Fruit fly (Drosophila melanogaster) whole organism, embryonic: Measurements from ENCODE around the gene CG17364.
A peak's percentile ranks its signal among the peaks of the same experiment; 100 is the strongest.

Source experiments
- Awh ChIP-seq: fragments of 200-800 bp; sonication (Bioruptor generic); IDR thresholded peaks from 2 replicates; pipeline ENCODE4, ENCODE4 v1.3.6; 2022; ENCODE audit warnings: missing biosample characterization, missing genetic modification characterization
- B-H1 ChIP-seq: fragments of 200-800 bp; sonication (Bioruptor generic); IDR thresholded peaks from 3 replicates; pipeline ENCODE4 v1.3.6; 2022; ENCODE audit warnings: missing biosample characterization, missing genetic modification characterization
- BtbVII ChIP-seq: fragments of 200-800 bp; sonication (Bioruptor generic); optimal IDR thresholded peaks from 3 replicates; lab custom pipeline; 2017; ENCODE audit warnings: missing biosample characterization, mild to moderate bottlenecking, missing genetic modification characterization
- CG10543 ChIP-seq: fragments of 200-800 bp; sonication (Bioruptor generic); optimal IDR thresholded peaks from 3 replicates; lab custom pipeline; 2017; ENCODE audit warnings: missing biosample characterization, mild to moderate bottlenecking, missing genetic modification characterization, moderate library complexity
- CG13287 ChIP-seq: fragments of 200-800 bp; sonication (Bioruptor generic); IDR thresholded peaks from 2 replicates; pipeline ENCODE4 v1.3.6; 2022; ENCODE audit warnings: missing biosample characterization, missing genetic modification characterization; ENCODE audit not compliant: partially characterized antibody
- CG13894 ChIP-seq: fragments of 200-800 bp; sonication (Bioruptor generic); optimal IDR thresholded peaks from 3 replicates; lab custom pipeline; 2018; ENCODE audit warnings: missing biosample characterization, mild to moderate bottlenecking, missing genetic modification characterization, moderate library complexity
- CG14014 ChIP-seq: fragments of 200-800 bp; sonication (Bioruptor generic); IDR thresholded peaks from 2 replicates; pipeline ENCODE4 v1.3.6; 2022; ENCODE audit warnings: missing biosample characterization, missing genetic modification characterization
- CG17361 ChIP-seq: fragments of 200-800 bp; sonication (Bioruptor generic); IDR thresholded peaks from 3 replicates; pipeline ENCODE4 v1.3.6; 2022; ENCODE audit warnings: missing biosample characterization, missing genetic modification characterization
- CG17912 ChIP-seq: fragments of 200-800 bp; sonication (Bioruptor generic); optimal IDR thresholded peaks from 2 replicates; lab custom pipeline; 2018; ENCODE audit warnings: missing biosample characterization, mild to moderate bottlenecking, missing genetic modification characterization
- CG18599 ChIP-seq: fragments of 200-800 bp; sonication (Bioruptor generic); optimal IDR thresholded peaks from 3 replicates; lab custom pipeline; 2017; ENCODE audit warnings: missing biosample characterization, missing genetic modification characterization, mild to moderate bottlenecking, moderate library complexity, missing genetic modification reagents
- CG2202 ChIP-seq: fragments of 200-800 bp; sonication (Bioruptor generic); optimal IDR thresholded peaks from 2 replicates; lab custom pipeline; 2018; ENCODE audit warnings: missing biosample characterization, mild to moderate bottlenecking, missing genetic modification characterization
- CG33213 ChIP-seq: fragments of 200-800 bp; sonication (Bioruptor generic); optimal IDR thresholded peaks from 3 replicates; lab custom pipeline; 2016; ENCODE audit warnings: missing biosample characterization, missing genetic modification characterization
- CG34422 ChIP-seq: fragments of 200-800 bp; sonication (Bioruptor generic); IDR thresholded peaks from 3 replicates; pipeline ENCODE4 v1.3.6; 2022; ENCODE audit warnings: missing biosample characterization, missing genetic modification characterization
- CG3847 ChIP-seq: fragments of 200-800 bp; sonication (Bioruptor generic); IDR thresholded peaks from 2 replicates; pipeline ENCODE4 v1.3.6; 2022; ENCODE audit warnings: missing biosample characterization, missing genetic modification characterization
- CG4360 ChIP-seq: fragments of 200-800 bp; sonication (Bioruptor generic); IDR thresholded peaks from 2 replicates; pipeline ENCODE4 v1.3.6; 2022; ENCODE audit warnings: missing biosample characterization, missing genetic modification characterization
- CG5180 ChIP-seq: fragments of 200-800 bp; sonication (Bioruptor generic); optimal IDR thresholded peaks from 3 replicates; lab custom pipeline; 2017; ENCODE audit warnings: missing biosample characterization, missing genetic modification characterization, mild to moderate bottlenecking, moderate library complexity, missing genetic modification reagents
- CG6272 ChIP-seq: fragments of 200-800 bp; sonication (Bioruptor generic); IDR thresholded peaks from 2 replicates; pipeline ENCODE4 v1.3.6; 2022; ENCODE audit warnings: missing biosample characterization, missing genetic modification characterization
- CG6765 ChIP-seq: fragments of 200-800 bp; sonication (Bioruptor generic); optimal IDR thresholded peaks from 3 replicates; lab custom pipeline; 2017; ENCODE audit warnings: missing biosample characterization, mild to moderate bottlenecking, missing genetic modification characterization
- CHES-1-like ChIP-seq: fragments of 200-800 bp; sonication (Bioruptor generic); optimal IDR thresholded peaks from 2 replicates; lab custom pipeline; 2016; ENCODE audit warnings: missing biosample characterization, missing genetic modification characterization
- D19B ChIP-seq: fragments of 200-800 bp; sonication (Bioruptor generic); optimal IDR thresholded peaks from 2 replicates; lab custom pipeline; 2017; ENCODE audit warnings: missing biosample characterization, mild to moderate bottlenecking, missing genetic modification characterization
- Dbx ChIP-seq: fragments of 200-800 bp; sonication (Bioruptor generic); IDR thresholded peaks from 3 replicates; pipeline ENCODE4 v1.3.6; 2022; ENCODE audit warnings: missing biosample characterization, missing genetic modification characterization
- Deaf1 ChIP-seq: fragments of 200-800 bp; optimal IDR thresholded peaks from 3 replicates; lab custom pipeline; 2019; ENCODE audit warnings: missing biosample characterization, mild to moderate bottlenecking, missing genetic modification characterization, moderate library complexity
- Drgx ChIP-seq: fragments of 200-800 bp; sonication (Bioruptor generic); IDR thresholded peaks from 2 replicates; pipeline ENCODE4 v1.3.6; 2022; ENCODE audit warnings: missing biosample characterization, missing genetic modification characterization
- Spps ChIP-seq: fragments of 200-800 bp; sonication (Bioruptor generic); optimal IDR thresholded peaks from 2 replicates; lab custom pipeline; 2018; ENCODE audit warnings: missing biosample characterization, mild to moderate bottlenecking, missing genetic modification characterization
- Trl ChIP-seq, 3 experiments: fragments of >200 bp in 2 of 3; fragments of 200-800 bp in 1 of 3; sonication (Bioruptor generic) in 1 of 3; optimal IDR thresholded peaks; 2 replicates in 1 of 3; 3 replicates in 2 of 3; lab custom pipeline; 2016 to 2017; ENCODE audit warnings: missing biosample characterization in 1 of 3, missing genetic modification characterization in 1 of 3
- az2 ChIP-seq: fragments of 200-800 bp; sonication (Bioruptor generic); optimal IDR thresholded peaks from 3 replicates; lab custom pipeline; 2016; ENCODE audit warnings: missing biosample characterization, missing genetic modification characterization
- cato ChIP-seq: fragments of 200-800 bp; sonication (Bioruptor generic); optimal IDR thresholded peaks from 2 replicates; lab custom pipeline; 2016; ENCODE audit warnings: missing biosample characterization, missing genetic modification characterization, borderline replicate concordance
- chinmo ChIP-seq: fragments of 200-800 bp; sonication (Bioruptor generic); IDR thresholded peaks from 4 replicates; pipeline ENCODE4 v1.3.6; 2022; ENCODE audit warnings: missing biosample characterization, missing genetic modification characterization; ENCODE audit not compliant: partially characterized antibody
- ci ChIP-seq: fragments of 200-800 bp; sonication (Bioruptor generic); IDR thresholded peaks from 3 replicates; pipeline ENCODE4 v1.3.6; 2022; ENCODE audit warnings: missing biosample characterization, missing genetic modification characterization
- ewg ChIP-seq: fragments of 200-800 bp; sonication (Bioruptor generic); optimal IDR thresholded peaks from 3 replicates; lab custom pipeline; 2017; ENCODE audit warnings: mild to moderate bottlenecking, missing biosample characterization, missing genetic modification reagents, missing genetic modification characterization
- exex ChIP-seq: fragments of 200-800 bp; sonication (Bioruptor generic); optimal IDR thresholded peaks from 4 replicates; lab custom pipeline; 2018; ENCODE audit warnings: missing biosample characterization, mild to moderate bottlenecking, missing genetic modification characterization, moderate library complexity
- insv ChIP-seq, 2 experiments: fragments of 200-800 bp; sonication (Bioruptor generic); optimal IDR thresholded peaks; 3 replicates each; lab custom pipeline; 2016 to 2018; ENCODE audit warnings: missing biosample characterization in 2 of 2, missing genetic modification characterization in 2 of 2
- kni ChIP-seq: fragments of 200-800 bp; sonication (Bioruptor generic); optimal IDR thresholded peaks from 3 replicates; lab custom pipeline; 2017; ENCODE audit warnings: mild to moderate bottlenecking, missing biosample characterization, missing genetic modification reagents, missing genetic modification characterization
- lilli ChIP-seq: fragments of 200-800 bp; sonication (Bioruptor generic); optimal IDR thresholded peaks from 3 replicates; lab custom pipeline; 2016; ENCODE audit warnings: missing biosample characterization, missing genetic modification characterization
- org-1 ChIP-seq: fragments of 200-800 bp; sonication (Bioruptor generic); optimal IDR thresholded peaks from 2 replicates; lab custom pipeline; 2017; ENCODE audit warnings: missing biosample characterization, missing genetic modification characterization
- pan ChIP-seq, 4 experiments: fragments of >200 bp in 3 of 4; fragments of 200-800 bp in 1 of 4; sonication (Bioruptor generic) in 1 of 4; optimal IDR thresholded peaks in 3 of 4; IDR thresholded peaks in 1 of 4; 2 replicates each; pipeline versions ENCODE4 v1.3.6 to Lab custom; 2017 to 2022; ENCODE audit warnings: missing biosample characterization in 2 of 4, missing genetic modification characterization in 2 of 4, mixed read lengths in 1 of 4
- pfk ChIP-seq: fragments of 200-800 bp; sonication (Bioruptor generic); optimal IDR thresholded peaks from 2 replicates; lab custom pipeline; 2018; ENCODE audit warnings: missing biosample characterization, mild to moderate bottlenecking, missing genetic modification characterization, moderate library complexity
- row ChIP-seq: fragments of 200-800 bp; sonication (Bioruptor generic); IDR thresholded peaks from 3 replicates; pipeline ENCODE4 v1.3.6; 2022; ENCODE audit warnings: missing biosample characterization, missing genetic modification characterization
- so ChIP-seq: fragments of 200-800 bp; sonication (Bioruptor generic); IDR thresholded peaks from 3 replicates; pipeline ENCODE4 v1.3.6; 2022; ENCODE audit warnings: missing biosample characterization, missing genetic modification characterization
- sob ChIP-seq: fragments of 200-800 bp; sonication (Bioruptor generic); IDR thresholded peaks from 2 replicates; pipeline ENCODE4 v1.3.6; 2022; ENCODE audit warnings: missing biosample characterization, missing genetic modification characterization
- unc-4 ChIP-seq: fragments of 200-800 bp; sonication (Bioruptor generic); IDR thresholded peaks from 2 replicates; pipeline ENCODE4 v1.3.6; 2022; ENCODE audit warnings: missing biosample characterization, missing genetic modification characterization; ENCODE audit not compliant: partially characterized antibody
- vvl ChIP-seq: fragments of 200-800 bp; sonication (Bioruptor generic); IDR thresholded peaks from 2 replicates; pipeline ENCODE4 v1.3.6; 2022; ENCODE audit warnings: missing biosample characterization, missing genetic modification characterization
- yki ChIP-seq: fragments of >200 bp; optimal IDR thresholded peaks from 3 replicates; lab custom pipeline; 2018
- zen2 ChIP-seq: fragments of 200-800 bp; sonication (Bioruptor generic); IDR thresholded peaks from 3 replicates; pipeline ENCODE4 v1.3.6; 2022; ENCODE audit warnings: missing biosample characterization, missing genetic modification characterization; ENCODE audit not compliant: partially characterized antibody
- zfh1 ChIP-seq: fragments of 200-800 bp; sonication (Bioruptor generic); IDR thresholded peaks from 3 replicates; pipeline ENCODE4 v1.3.6; 2022; ENCODE audit warnings: missing biosample characterization, missing genetic modification characterization

The CG17364 gene

dm6 chr3L:13993233-13993741 lies at the start of gene CG17364:
Gene CG17364, minus strand, starts transcription at chr3L:13993400.
- TF ChIP-seq zfh1 (GFP tag; lab: Robert Waterston, UW) (0 out of 3 replicates have a peak, but pooled peaks have one; percentile 9), org-1 (GFP tag; lab: Kevin White, UChicago) (no peak), CG13894 (tag; lab: Kevin White, UChicago) (peak; percentile 8), ewg (no peak), CG5180 (GFP tag; lab: Kevin White, UChicago) (peak; percentile 5), CG18599 (peak; percentile 10), ci (0 out of 3 replicates have a peak, but pooled peaks have one; percentile 26), Deaf1 (tag; lab: Kevin White, UChicago) (peak; percentile 96), exex (tag; lab: Kevin White, UChicago) (no peak), Trl (optimal IDR thresholded peaks at IDR 0.05; lab: Kevin White, UChicago) (peak; percentile 69 to 72), Trl (GFP tag; optimal IDR thresholded peaks at IDR 0.05; lab: Kevin White, UChicago) (no peak), BtbVII (GFP tag; lab: Kevin White, UChicago) (peak; percentile 10), chinmo (GFP tag; lab: Robert Waterston, UW) (0 out of 4 replicates have a peak, but pooled peaks have one; percentile 48), so (0 out of 3 replicates have a peak, but pooled peaks have one; percentile 22), yki (lab: Kevin White, UChicago) (peak; percentile 17)

- TF ChIP-seq CG14014: peak; percentile 31; the same call in 1 of the 2 replicates
- TF ChIP-seq lilli (GFP tag; lab: Kevin White, UChicago): no peak
- TF ChIP-seq kni (GFP tag; lab: Kevin White, UChicago): peak; percentile 45
- peak; percentile 11; the same call in 1 of the 2 replicates for TF ChIP-seq Awh
- peak; percentile 26; the same call in 1 of the 2 replicates for TF ChIP-seq vvl (GFP tag; lab: Robert Waterston, UW)
- TF ChIP-seq pan (optimal IDR thresholded peaks at IDR 0.05; lab: Kevin White, UChicago): no peak
- peak in 1 of 2 experiments; percentile 4 for TF ChIP-seq pan (GFP tag; optimal IDR thresholded peaks at IDR 0.05 in 1 of 2, IDR thresholded peaks at IDR 0.05 in 1 of 2)
- TF ChIP-seq D19B (GFP tag; lab: Kevin White, UChicago): peak; percentile 23
- TF ChIP-seq cato (GFP tag; lab: Kevin White, UChicago): no peak
- TF ChIP-seq Drgx: peak; percentile 54; the same call in 1 of the 2 replicates
- peak; percentile 33 for TF ChIP-seq pfk (GFP tag; lab: Kevin White, UChicago)
- TF ChIP-seq CG34422 (GFP tag; lab: Robert Waterston, UW): peak; percentile 94; the same call in 2 of the 3 replicates
- peak; percentile 49 for TF ChIP-seq CHES-1-like (GFP tag; lab: Kevin White, UChicago)
- peak; percentile 12 for TF ChIP-seq CG10543
- no peak for TF ChIP-seq CG33213 (GFP tag; lab: Kevin White, UChicago)
- peak; percentile 35; the same call in 1 of the 2 replicates for TF ChIP-seq sob
- TF ChIP-seq B-H1 (GFP tag; lab: Robert Waterston, UW): peak; percentile 17; the same call in 1 of the 3 replicates
- no peak for TF ChIP-seq CG4360
- TF ChIP-seq CG6765 (GFP tag; lab: Kevin White, UChicago): peak; percentile 2
- TF ChIP-seq CG3847 (GFP tag; lab: Robert Waterston, UW): no peak
- no peak for TF ChIP-seq CG6272 (GFP tag; lab: Robert Waterston, UW)
- TF ChIP-seq CG13287 (GFP tag; lab: Robert Waterston, UW): peak; percentile 51
- TF ChIP-seq zen2 (GFP tag; lab: Robert Waterston, UW): peak; percentile 45; the same call in 1 of the 3 replicates
- 0 out of 2 replicates have a peak, but pooled peaks have one; percentile 29 for TF ChIP-seq unc-4
- TF ChIP-seq insv (GFP tag; optimal IDR thresholded peaks at IDR 0.05; lab: Kevin White, UChicago): peak in 1 of 2 experiments; percentile 2
- TF ChIP-seq Dbx: peak; percentile 55; the same call in 2 of the 3 replicates
- TF ChIP-seq CG17912 (GFP tag; lab: Kevin White, UChicago): peak; percentile 20
- no peak for TF ChIP-seq CG17361 (GFP tag; lab: Robert Waterston, UW)
- TF ChIP-seq row (GFP tag; lab: Robert Waterston, UW): peak; percentile 58; the same call in 2 of the 3 replicates
- no peak for TF ChIP-seq CG2202 (tag; lab: Kevin White, UChicago)
- TF ChIP-seq az2 (GFP tag; lab: Kevin White, UChicago): no peak
- peak; percentile 11 for TF ChIP-seq Spps
Observed at dm6 chr3L:14037655-14038644, 44.8 kb upstream of the CG17364 start.
